Fruit fly (Drosophila melanogaster) whole organism, prepupa: ENCODE measurements around the gene scf.

Source experiments
- CG16779 ChIP-seq: fragments of 200-800 bp; sonication (Bioruptor generic); optimal IDR thresholded peaks from 3 replicates; lab custom pipeline; 2017; ENCODE audit warnings: missing biosample characterization, mild to moderate bottlenecking, missing genetic modification characterization
- CG3032 ChIP-seq: fragments of 200-800 bp; optimal IDR thresholded peaks from 2 replicates; lab custom pipeline; 2019; ENCODE audit warnings: missing biosample characterization, mild to moderate bottlenecking, missing genetic modification characterization, moderate library complexity
- CG6276 ChIP-seq: fragments of 200-800 bp; sonication (Bioruptor generic); optimal IDR thresholded peaks from 2 replicates; lab custom pipeline; 2017; ENCODE audit warnings: missing biosample characterization, mild to moderate bottlenecking, missing genetic modification characterization
- CG6792 ChIP-seq: fragments of 200-800 bp; sonication (Bioruptor generic); optimal IDR thresholded peaks from 3 replicates; lab custom pipeline; 2016; ENCODE audit warnings: missing biosample characterization, missing genetic modification characterization
- Hr39 ChIP-seq: fragments of 200-800 bp; sonication (Bioruptor generic); optimal IDR thresholded peaks from 2 replicates; lab custom pipeline; 2016; ENCODE audit warnings: missing biosample characterization, missing genetic modification characterization
- Met ChIP-seq: fragments of 200-800 bp; sonication (Bioruptor generic); optimal IDR thresholded peaks from 3 replicates; lab custom pipeline; 2016; ENCODE audit warnings: missing biosample characterization, missing genetic modification characterization
- OdsH ChIP-seq: fragments of 200-800 bp; sonication (Bioruptor generic); optimal IDR thresholded peaks from 3 replicates; lab custom pipeline; 2016; ENCODE audit warnings: missing biosample characterization, missing genetic modification characterization
- cyc ChIP-seq: fragments of 200-800 bp; sonication (Bioruptor generic); optimal IDR thresholded peaks from 3 replicates; lab custom pipeline; 2016; ENCODE audit warnings: missing biosample characterization, missing genetic modification characterization
- pdm3 ChIP-seq: fragments of 200-800 bp; sonication (Bioruptor generic); optimal IDR thresholded peaks from 3 replicates; lab custom pipeline; 2016; ENCODE audit warnings: missing biosample characterization, missing genetic modification characterization
- ss ChIP-seq, 2 experiments: fragments of 200-800 bp; sonication (Bioruptor generic); optimal IDR thresholded peaks; 2 replicates in 1 of 2; 3 replicates in 1 of 2; lab custom pipeline; 2017 to 2018; ENCODE audit warnings: mild to moderate bottlenecking in 2 of 2, missing biosample characterization in 2 of 2, missing genetic modification characterization in 2 of 2, moderate library complexity in 1 of 2

DNA sequence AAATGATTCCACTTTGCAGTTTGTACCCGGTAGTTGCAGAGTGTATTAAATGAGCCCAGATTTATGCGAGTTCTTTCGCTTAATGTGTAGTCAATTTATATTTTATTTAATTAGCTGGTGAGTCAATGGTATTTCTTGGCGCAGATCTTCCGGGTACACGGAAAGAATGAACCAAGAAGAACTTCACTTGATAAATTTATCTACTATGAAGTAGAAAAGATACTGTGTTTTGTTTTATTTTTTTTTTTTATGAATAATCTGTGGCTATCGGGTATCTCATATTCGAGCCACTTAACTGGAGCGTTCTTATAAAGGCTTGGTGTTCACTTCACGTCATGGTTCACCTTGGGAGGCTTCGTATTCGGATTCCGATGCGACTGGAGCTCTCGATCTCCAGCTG lies 33.5 kb upstream of the scf start:
- peak; percentile 17 for TF ChIP-seq CG6792 (GFP tag; lab: Kevin White, UChicago)
- TF ChIP-seq Met (GFP tag; lab: Kevin White, UChicago) = peak; percentile 53
- TF ChIP-seq pdm3 (GFP tag; lab: Kevin White, UChicago) = peak; percentile 36
- no peak for TF ChIP-seq CG16779 (tag; lab: Kevin White, UChicago)
- peak; percentile 27 for TF ChIP-seq cyc (GFP tag; lab: Kevin White, UChicago)
- no peak for TF ChIP-seq CG3032
- TF ChIP-seq ss (GFP tag; optimal IDR thresholded peaks at IDR 0.05; lab: Kevin White, UChicago) = peak in 1 of 2 experiments; percentile 10
- peak; percentile 45 for TF ChIP-seq Hr39 (GFP tag; lab: Kevin White, UChicago)
- TF ChIP-seq CG6276 = no peak
- peak; percentile 44 for TF ChIP-seq OdsH (GFP tag; lab: Kevin White, UChicago)
